Worm (Caenorhabditis elegans): ENCODE data around the gene klc-1.

ce11 chrIV:11112641-11113040, 29.1 kb downstream of the klc-1 start, which contains the start of gene clc-9:
- TF ChIP-seq cog-1 (tag; optimal IDR thresholded peaks at IDR 0.05) (no peak), ref-1 (GFP tag; conservative IDR thresholded peaks at IDR 0.05) (no peak), ztf-29 (GFP tag; IDR thresholded peaks at IDR 0.05) (no peak), T22C8.4 (GFP tag; IDR thresholded peaks at IDR 0.05) (no peak), med-1 (GFP tag; optimal IDR thresholded peaks at IDR 0.05; ENCODE audit: insufficient read depth) (no peak), ztf-23 (GFP tag; IDR thresholded peaks at IDR 0.05) (no peak), klf-2 (GFP tag; conservative IDR thresholded peaks at IDR 0.05) (no peak)

Data from whole organism, midembryonic.